Worm (Caenorhabditis elegans) whole organism, L4 larva: Measurements from ENCODE around the gene sedl-1.

Experiments used
- F44E2.7 ChIP-seq: fragments of 200-800 bp; sonication (Bioruptor generic); IDR thresholded peaks from 2 replicates; pipeline ENCODE4 v2.1.2; 2022; ENCODE audit warnings: missing genetic modification characterization, missing compliant biosample characterization
- F49E8.2 ChIP-seq: sonication (generic microtip); optimal IDR thresholded peaks from 2 replicates; lab custom pipeline; 2016; ENCODE audit warnings: missing compliant biosample characterization, mild to moderate bottlenecking, missing genetic modification characterization, borderline replicate concordance
- T20F7.1 ChIP-seq: fragments of 200-800 bp; sonication (Bioruptor generic); optimal IDR thresholded peaks from 2 replicates; lab custom pipeline; 2018; ENCODE audit warnings: mild to moderate bottlenecking, missing genetic modification characterization, missing compliant biosample characterization
- T26A8.4 ChIP-seq: fragments of 200-800 bp; sonication (Bioruptor generic); IDR thresholded peaks from 2 replicates; pipeline ENCODE4 v1.3.6; 2022; ENCODE audit warnings: missing genetic modification characterization, missing compliant biosample characterization
- aly-2 ChIP-seq: sonication (generic microtip); optimal IDR thresholded peaks from 2 replicates; lab custom pipeline; 2018; ENCODE audit warnings: missing biosample characterization, missing genetic modification characterization
- arid-1 ChIP-seq: fragments of 200-800 bp; sonication (Bioruptor generic); conservative IDR thresholded peaks from 2 replicates; pipeline ENCODE4 v1.3.6; 2022; ENCODE audit warnings: missing genetic modification reagents, missing genetic modification characterization, missing compliant biosample characterization
- ceh-20 ChIP-seq: fragments of 200-800 bp; sonication (Bioruptor generic); IDR thresholded peaks from 2 replicates; pipeline ENCODE4 v1.3.6; 2022; ENCODE audit warnings: missing genetic modification reagents, missing genetic modification characterization, missing compliant biosample characterization
- ceh-28 ChIP-seq: fragments of 150-350 bp; optimal IDR thresholded peaks from 2 replicates; lab custom pipeline; 2014; ENCODE audit warnings: missing biosample characterization, missing genetic modification reagents, missing genetic modification characterization
- ceh-44 ChIP-seq: fragments of 200-800 bp; sonication (Bioruptor generic); IDR thresholded peaks from 2 replicates; pipeline ENCODE4 v1.3.6; 2022; ENCODE audit warnings: missing genetic modification reagents, missing genetic modification characterization, missing compliant biosample characterization
- ceh-62 ChIP-seq: sonication (generic microtip); optimal IDR thresholded peaks from 2 replicates; lab custom pipeline; 2017; ENCODE audit warnings: missing biosample characterization, missing genetic modification characterization
- ceh-82 ChIP-seq: sonication (generic microtip); optimal IDR thresholded peaks from 2 replicates; lab custom pipeline; 2017; ENCODE audit warnings: missing biosample characterization, missing genetic modification characterization
- daf-16 ChIP-seq, 3 experiments: sonication (generic microtip); optimal IDR thresholded peaks; 2 replicates each; lab custom pipeline; 2016 to 2017; ENCODE audit warnings: missing genetic modification characterization in 3 of 3, missing genetic modification reagents in 3 of 3, mild to moderate bottlenecking in 2 of 3, missing compliant biosample characterization in 2 of 3, missing biosample characterization in 1 of 3, moderate library complexity in 1 of 3
- daf-19 ChIP-seq: fragments of 200-800 bp; sonication (Bioruptor generic); conservative IDR thresholded peaks from 2 replicates; pipeline ENCODE4 v1.3.6; 2022; ENCODE audit warnings: missing genetic modification characterization, missing compliant biosample characterization
- daf-8 ChIP-seq: fragments of 200-800 bp; sonication (Bioruptor generic); IDR thresholded peaks from 2 replicates; pipeline ENCODE4 v1.3.6; 2022; ENCODE audit warnings: missing genetic modification characterization, missing compliant biosample characterization
- dmd-6 ChIP-seq: fragments of 200-800 bp; sonication (Bioruptor generic); IDR thresholded peaks from 2 replicates; pipeline ENCODE4 v1.3.6; 2022; ENCODE audit warnings: missing genetic modification reagents, missing genetic modification characterization, missing compliant biosample characterization
- dmd-9 ChIP-seq: fragments of 200-800 bp; sonication (Bioruptor generic); IDR thresholded peaks from 2 replicates; pipeline ENCODE4 v1.3.6; 2022; ENCODE audit warnings: missing genetic modification reagents, missing genetic modification characterization, missing compliant biosample characterization
- dpl-1 ChIP-seq: fragments of 150-350 bp; optimal IDR thresholded peaks from 2 replicates; lab custom pipeline; 2014; ENCODE audit warnings: missing biosample characterization, missing genetic modification reagents, missing genetic modification characterization
- fos-1 ChIP-seq: fragments of 150-350 bp; optimal IDR thresholded peaks from 2 replicates; lab custom pipeline; 2014; ENCODE audit warnings: missing biosample characterization, missing genetic modification characterization
- hif-1 ChIP-seq, 2 experiments: sonication (generic microtip); optimal IDR thresholded peaks; 2 replicates each; lab custom pipeline; 2016 to 2017; ENCODE audit warnings: missing compliant biosample characterization in 2 of 2, missing genetic modification characterization in 2 of 2, missing genetic modification reagents in 2 of 2, missing genotype in 2 of 2, mild to moderate bottlenecking in 1 of 2
- hlh-11 ChIP-seq: fragments of 200-800 bp; sonication (Bioruptor generic); optimal IDR thresholded peaks from 2 replicates; lab custom pipeline; 2018; ENCODE audit warnings: mild to moderate bottlenecking, missing genetic modification characterization, missing compliant biosample characterization
- hlh-30 ChIP-seq: sonication (generic microtip); optimal IDR thresholded peaks from 2 replicates; lab custom pipeline; 2017; ENCODE audit warnings: antibody characterized with exemption, mild to moderate bottlenecking, missing genetic modification characterization, missing compliant biosample characterization; ENCODE audit not compliant: insufficient read depth
- hmg-1.1 ChIP-seq: fragments of 200-800 bp; sonication (Bioruptor generic); IDR thresholded peaks from 2 replicates; pipeline ENCODE4 v1.3.6; 2022; ENCODE audit warnings: missing genetic modification reagents, missing genetic modification characterization, missing compliant biosample characterization
- lin-13 ChIP-seq: fragments of 150-350 bp; optimal IDR thresholded peaks from 2 replicates; lab custom pipeline; 2014; ENCODE audit warnings: missing biosample characterization, missing genetic modification reagents, missing genetic modification characterization
- lin-29 ChIP-seq: fragments of 200-800 bp; sonication (Bioruptor generic); IDR thresholded peaks from 2 replicates; pipeline ENCODE4 v1.3.6; 2022; ENCODE audit warnings: missing genetic modification reagents, missing genetic modification characterization, missing compliant biosample characterization
- lin-38 ChIP-seq: fragments of 200-800 bp; sonication (Bioruptor generic); IDR thresholded peaks from 2 replicates; pipeline ENCODE4 v1.3.6; 2022; ENCODE audit warnings: missing genetic modification reagents, missing genetic modification characterization, missing compliant biosample characterization
- lir-3 ChIP-seq: sonication (generic microtip); optimal IDR thresholded peaks from 2 replicates; lab custom pipeline; 2016; ENCODE audit warnings: mild to moderate bottlenecking, missing genetic modification characterization, missing compliant biosample characterization
- lsy-2 ChIP-seq, 2 experiments: fragments of 150-350 bp in 1 of 2; sonication (generic microtip) in 1 of 2; optimal IDR thresholded peaks; 2 replicates each; lab custom pipeline; 2014 to 2017; ENCODE audit warnings: missing biosample characterization in 2 of 2, missing genetic modification characterization in 2 of 2
- mdl-1 ChIP-seq, 2 experiments: fragments of 150-350 bp in 1 of 2; sonication (generic microtip) in 1 of 2; optimal IDR thresholded peaks; 2 replicates each; lab custom pipeline; 2014 to 2017; ENCODE audit warnings: missing biosample characterization in 2 of 2, missing genetic modification characterization in 2 of 2
- mdt-29 ChIP-seq: fragments of 200-800 bp; sonication (Bioruptor generic); IDR thresholded peaks from 2 replicates; pipeline ENCODE4 v1.3.6; 2022; ENCODE audit warnings: missing genetic modification reagents, missing genetic modification characterization, missing compliant biosample characterization
- nhr-10 ChIP-seq: fragments of 150-350 bp; optimal IDR thresholded peaks from 2 replicates; lab custom pipeline; 2014; ENCODE audit warnings: missing biosample characterization, missing genetic modification characterization
- nhr-11 ChIP-seq: fragments of 150-350 bp; optimal IDR thresholded peaks from 2 replicates; lab custom pipeline; 2014; ENCODE audit warnings: missing biosample characterization, missing genetic modification characterization
- nhr-28 ChIP-seq: fragments of 150-350 bp; optimal IDR thresholded peaks from 2 replicates; lab custom pipeline; 2014; ENCODE audit warnings: missing biosample characterization, missing genetic modification characterization
- nhr-48 ChIP-seq: sonication (generic microtip); optimal IDR thresholded peaks from 2 replicates; lab custom pipeline; 2016; ENCODE audit warnings: mild to moderate bottlenecking, missing genetic modification characterization, missing compliant biosample characterization
- nhr-6 ChIP-seq: fragments of 150-350 bp; optimal IDR thresholded peaks from 2 replicates; lab custom pipeline; 2014; ENCODE audit warnings: missing biosample characterization, missing genetic modification characterization
- nhr-76 ChIP-seq: fragments of 150-350 bp; optimal IDR thresholded peaks from 2 replicates; lab custom pipeline; 2014; ENCODE audit warnings: missing biosample characterization, missing genetic modification characterization
- nhr-77 ChIP-seq: fragments of 150-350 bp; optimal IDR thresholded peaks from 2 replicates; lab custom pipeline; 2014; ENCODE audit warnings: missing biosample characterization, missing genetic modification characterization
- php-3 ChIP-seq: fragments of 200-800 bp; sonication (Bioruptor generic); IDR thresholded peaks from 2 replicates; pipeline ENCODE4 v1.3.6; 2022; ENCODE audit warnings: missing genetic modification reagents, missing genetic modification characterization, missing compliant biosample characterization
- unc-62 ChIP-seq, 3 experiments: fragments of 150-350 bp in 1 of 3; sonication (generic microtip); optimal IDR thresholded peaks in 2 of 3; peaks in 1 of 3; 1 replicate in 1 of 3; 2 replicates in 2 of 3; lab custom pipeline; 2014 to 2017; ENCODE audit warnings: missing biosample characterization in 3 of 3, missing genetic modification characterization in 3 of 3, missing genetic modification reagents in 3 of 3, missing genotype in 1 of 3
- zfp-2 ChIP-seq: sonication (generic microtip); optimal IDR thresholded peaks from 2 replicates; lab custom pipeline; 2016; ENCODE audit warnings: mild to moderate bottlenecking, missing genetic modification characterization, missing compliant biosample characterization
- zfp-3 ChIP-seq: fragments of 200-800 bp; sonication (Bioruptor generic); conservative IDR thresholded peaks from 2 replicates; pipeline ENCODE4 v1.3.6; 2022; ENCODE audit warnings: missing genetic modification reagents, missing genetic modification characterization, missing compliant biosample characterization
- zip-11 ChIP-seq: fragments of 200-800 bp; sonication (Bioruptor generic); IDR thresholded peaks from 2 replicates; pipeline ENCODE4 v1.3.6; 2022; ENCODE audit warnings: missing genetic modification characterization, missing compliant biosample characterization
- zip-2 ChIP-seq: fragments of 150-350 bp; optimal IDR thresholded peaks from 2 replicates; lab custom pipeline; 2014; ENCODE audit warnings: missing biosample characterization, missing genetic modification characterization

sedl-1 gene

DNA sequence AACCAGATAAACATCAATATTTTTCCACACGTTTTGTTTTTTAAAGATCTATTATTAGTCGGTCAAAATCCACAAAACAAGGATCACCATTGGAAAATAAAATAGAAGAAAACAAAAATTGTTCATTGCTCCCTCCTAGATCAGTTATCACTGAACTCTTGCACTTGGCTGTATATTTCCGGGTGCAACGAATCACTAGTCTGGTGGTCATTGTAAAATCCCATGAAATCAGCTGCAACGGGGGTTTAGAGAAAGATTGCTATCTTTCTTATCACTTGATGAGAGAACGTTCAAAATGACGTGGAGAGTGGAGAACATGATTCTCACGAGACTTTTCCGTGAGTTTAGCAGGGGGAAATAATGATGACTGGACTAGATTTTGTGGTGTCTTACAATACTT is 44.3 kb downstream of the sedl-1 start:
- TF ChIP-seq ceh-62 (tag; lab: Kevin White, UChicago) (no peak), ceh-82 (tag; lab: Kevin White, UChicago) (no peak), hmg-1.1 (GFP tag; lab: Robert Waterston, UW) (no peak), daf-8 (GFP tag; lab: Robert Waterston, UW) (no peak), hlh-11 (tag; lab: Kevin White, UChicago) (peak; percentile 83), ceh-44 (GFP tag; lab: Robert Waterston, UW) (no peak), nhr-77 (tag; lab: Kevin White, UChicago) (peak; percentile 22), zfp-3 (no peak), ceh-28 (tag; lab: Kevin White, UChicago) (no peak), hlh-30 (tag; lab: Kevin White, UChicago) (peak; percentile 86), F44E2.7 (GFP tag; lab: Robert Waterston, UW) (no peak), lin-38 (GFP tag; lab: Robert Waterston, UW) (no peak), zip-11 (GFP tag; lab: Robert Waterston, UW) (no peak), lsy-2 (tag; optimal IDR thresholded peaks at IDR 0.05; lab: Kevin White, UChicago) (peak in 1 of 2 experiments; percentile 26), aly-2 (tag; lab: Kevin White, UChicago) (no peak), zip-2 (no peak), lin-29 (GFP tag; lab: Robert Waterston, UW) (no peak), T20F7.1 (GFP tag; lab: Kevin White, UChicago) (no peak), nhr-28 (tag; lab: Kevin White, UChicago) (peak; percentile 50), nhr-10 (tag; lab: Kevin White, UChicago) (peak; percentile 25), lin-13 (GFP tag; lab: Kevin White, UChicago) (no peak), lir-3 (tag; lab: Kevin White, UChicago) (no peak), dpl-1 (GFP tag; lab: Kevin White, UChicago) (no peak), php-3 (GFP tag; lab: Robert Waterston, UW) (no peak), arid-1 (GFP tag; lab: Robert Waterston, UW) (no peak), mdl-1 (tag; optimal IDR thresholded peaks at IDR 0.05; lab: Kevin White, UChicago) (peak in 1 of 2 experiments; percentile 49), nhr-76 (no peak), fos-1 (tag; lab: Kevin White, UChicago) (no peak), nhr-11 (tag; lab: Kevin White, UChicago) (peak; percentile 60), dmd-6 (GFP tag; lab: Robert Waterston, UW) (peak; percentile 60), hif-1 (tag; optimal IDR thresholded peaks at IDR 0.05; lab: Kevin White, UChicago) (peak in 1 of 2 experiments; percentile 74), daf-16 (GFP tag; optimal IDR thresholded peaks at IDR 0.05; lab: Kevin White, UChicago) (peak in 1 of 2 experiments; percentile 74), daf-16 (tag; optimal IDR thresholded peaks at IDR 0.05; lab: Kevin White, UChicago) (no peak), mdt-29 (no peak), daf-19 (GFP tag; lab: Robert Waterston, UW) (no peak), zfp-2 (tag; lab: Kevin White, UChicago) (no peak), nhr-48 (tag; lab: Kevin White, UChicago) (peak; percentile 69), nhr-6 (tag; lab: Kevin White, UChicago) (peak; percentile 7), F49E8.2 (no peak), T26A8.4 (GFP tag; lab: Robert Waterston, UW) (peak; percentile 49; the same call in 1 of the 2 replicates), dmd-9 (GFP tag; lab: Robert Waterston, UW) (no peak), unc-62 (GFP tag; optimal IDR thresholded peaks at IDR 0.05 in 1 of 2; lab: Kevin White, UChicago) (peak in 1 of 2 experiments; percentile 66), unc-62 (tag; optimal IDR thresholded peaks at IDR 0.05; lab: Kevin White, UChicago) (no peak), ceh-20 (GFP tag; lab: Robert Waterston, UW) (0 out of 2 replicates have a peak, but pooled peaks have one; percentile 15)
